ENCODE assay signal across 4 worm cellular contexts in the genomic region with DNA sequence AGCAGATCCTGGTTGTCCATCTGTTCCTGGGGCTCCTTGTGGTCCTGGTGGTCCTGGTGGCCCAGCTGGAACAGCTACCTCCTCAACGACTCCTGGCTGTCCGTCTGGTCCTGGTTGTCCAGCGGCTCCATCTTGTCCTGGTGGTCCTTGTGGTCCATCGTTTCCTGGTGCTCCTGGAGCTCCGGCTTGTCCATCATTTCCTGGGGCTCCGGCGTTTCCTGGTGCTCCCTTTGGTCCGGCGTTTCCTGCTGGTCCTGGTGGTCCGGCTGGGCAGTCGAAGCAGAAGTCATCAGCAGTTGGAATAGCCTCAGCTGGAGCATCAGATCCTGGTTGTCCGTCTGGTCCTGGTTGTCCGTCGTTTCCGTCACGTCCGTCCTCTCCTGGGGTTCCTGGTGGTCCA.
A peak's percentile ranks its signal among the peaks of the same experiment; 100 is the strongest.
TF ChIP-seq lines count a peak whose summit lies in the region.

No protein-coding gene starts in this region.

TF ChIP-seq in whole organism, L4 larva, 104 proteins besides CTCF, POLR2A, EP300 and RAD21:
- 0 out of 2 replicates have a peak, but pooled peaks have one; percentile 63 for TF ChIP-seq dmd-8 (GFP tag; IDR thresholded peaks at IDR 0.05; lab: Robert Waterston, UW)
- 0 out of 4 replicates have a peak, but pooled peaks of 1 of the 2 experiments have one; percentile 65 for TF ChIP-seq madf-5 (GFP tag; IDR thresholded peaks at IDR 0.05; lab: Robert Waterston, UW)
- TF ChIP-seq mep-1 (tag; optimal IDR thresholded peaks at IDR 0.05; lab: Kevin White, UChicago): no peak
- TF ChIP-seq pha-4 (GFP tag; IDR thresholded peaks at IDR 0.05; lab: Robert Waterston, UW): no peak
- no peak for TF ChIP-seq pha-4 (tag; optimal IDR thresholded peaks at IDR 0.05; lab: Kevin White, UChicago)
- TF ChIP-seq spr-1 (tag; optimal IDR thresholded peaks at IDR 0.05; lab: Kevin White, UChicago): peak; percentile 21
- peak; percentile 47; the same call in 1 of the 2 replicates for TF ChIP-seq T26A8.4 (GFP tag; IDR thresholded peaks at IDR 0.05; lab: Robert Waterston, UW)
- TF ChIP-seq set-16 (GFP tag; IDR thresholded peaks at IDR 0.05; lab: Robert Waterston, UW): peak; percentile 95
- TF ChIP-seq F44E2.7 (GFP tag; IDR thresholded peaks at IDR 0.05; lab: Robert Waterston, UW): 0 out of 2 replicates have a peak, but pooled peaks have one; percentile 10
- peak; percentile 34 for TF ChIP-seq hlh-11 (tag; optimal IDR thresholded peaks at IDR 0.05; lab: Kevin White, UChicago)
- no peak for TF ChIP-seq ceh-44 (GFP tag; IDR thresholded peaks at IDR 0.05; lab: Robert Waterston, UW)
- no peak for TF ChIP-seq T20F7.1 (GFP tag; optimal IDR thresholded peaks at IDR 0.05; lab: Kevin White, UChicago)

TF ChIP-seq in whole organism, early embryonic, 17 proteins besides CTCF, POLR2A, EP300 and RAD21:
- TF ChIP-seq hmbx-1 (tag; optimal IDR thresholded peaks at IDR 0.05; lab: Kevin White, UChicago): no peak
- TF ChIP-seq scrt-1 (GFP tag; IDR thresholded peaks at IDR 0.05; lab: Robert Waterston, UW): no peak
- TF ChIP-seq hmg-4 (GFP tag; optimal IDR thresholded peaks at IDR 0.05; lab: Kevin White, UChicago): peak; percentile 14
- TF ChIP-seq ceh-13 (GFP tag; optimal IDR thresholded peaks at IDR 0.05; lab: Kevin White, UChicago): no peak
- no peak for TF ChIP-seq hnd-1 (tag; optimal IDR thresholded peaks at IDR 0.05; lab: Kevin White, UChicago)
- TF ChIP-seq tbx-37 (GFP tag; conservative IDR thresholded peaks at IDR 0.05; lab: Robert Waterston, UW): no peak
- TF ChIP-seq ceh-36 (tag; optimal IDR thresholded peaks at IDR 0.05; lab: Kevin White, UChicago): no peak

TF ChIP-seq in whole organism, late embryonic, 69 proteins besides CTCF, POLR2A, EP300 and RAD21:
- TF ChIP-seq elt-4 (tag; optimal IDR thresholded peaks at IDR 0.05; lab: Kevin White, UChicago) (peak; percentile 56), fkh-6 (tag; optimal IDR thresholded peaks at IDR 0.05; lab: Kevin White, UChicago) (peak; percentile 25), mec-3 (tag; optimal IDR thresholded peaks at IDR 0.05; lab: Kevin White, UChicago; ENCODE audit: borderline replicate concordance) (peak; percentile 14), fkh-10 (GFP tag; optimal IDR thresholded peaks at IDR 0.05; lab: Kevin White, UChicago) (no peak), pag-3 (tag; optimal IDR thresholded peaks at IDR 0.05; lab: Kevin White, UChicago; ENCODE audit: borderline replicate concordance) (peak; percentile 16), elt-2 (tag; optimal IDR thresholded peaks at IDR 0.05; lab: Kevin White, UChicago) (no peak), Y22D7AL.16 (tag; optimal IDR thresholded peaks at IDR 0.05; lab: Kevin White, UChicago) (no peak)

TF ChIP-seq in whole organism, young adult, 124 proteins besides CTCF, POLR2A, EP300 and RAD21:
- TF ChIP-seq egrh-3 (GFP tag; IDR thresholded peaks at IDR 0.05; lab: Robert Waterston, UW) (peak; percentile 80; the same call in 1 of the 2 replicates), dpff-1 (tag; optimal IDR thresholded peaks at IDR 0.05; lab: Kevin White, UChicago) (peak; percentile 22), zfh-2 (GFP tag; conservative IDR thresholded peaks at IDR 0.05; lab: Robert Waterston, UW) (peak; percentile 75), sea-2 (GFP tag; IDR thresholded peaks at IDR 0.05; lab: Robert Waterston, UW) (no peak), lsl-1 (GFP tag; optimal IDR thresholded peaks at IDR 0.05; lab: Kevin White, UChicago) (no peak)
TF ChIP-seq in whole organism, young adult: peak in this region for 3.
